Worm (Caenorhabditis elegans) whole organism, L1 larva: ENCODE measurements around the gene fbxa-139.

ENCODE experiments used
- ceh-88 ChIP-seq: fragments of 200-800 bp; sonication (Bioruptor generic); IDR thresholded peaks from 2 replicates; pipeline ENCODE4 v1.3.6; 2022; ENCODE audit warnings: missing genetic modification characterization, missing compliant biosample characterization
- efl-1 ChIP-seq, 4 experiments: fragments of 150-350 bp; optimal IDR thresholded peaks in 3 of 4; peaks in 1 of 4; 1 replicate in 1 of 4; 2 replicates in 3 of 4; lab custom pipeline; 2014; ENCODE audit warnings: missing biosample characterization in 2 of 4, missing genetic modification characterization in 2 of 4, missing genetic modification reagents in 2 of 4
- elt-2 ChIP-seq: sonication (generic microtip); optimal IDR thresholded peaks from 2 replicates; lab custom pipeline; 2016; ENCODE audit warnings: missing genetic modification characterization, mild to moderate bottlenecking, inconsistent platforms, missing compliant biosample characterization, missing genetic modification reagents
- fkh-4 ChIP-seq: sonication (generic microtip); optimal IDR thresholded peaks from 2 replicates; lab custom pipeline; 2016; ENCODE audit warnings: missing compliant biosample characterization, missing genetic modification characterization, borderline replicate concordance
- grh-1 ChIP-seq: fragments of 200-800 bp; sonication (Bioruptor generic); IDR thresholded peaks from 2 replicates; pipeline ENCODE4 v1.3.6; 2022; ENCODE audit warnings: missing genetic modification reagents, missing genetic modification characterization, missing compliant biosample characterization
- lin-35 ChIP-seq, 2 experiments: fragments of 150-350 bp; optimal IDR thresholded peaks; 2 replicates each; lab custom pipeline; 2014; ENCODE audit warnings: missing biosample characterization in 2 of 2, missing genetic modification characterization in 2 of 2, missing genetic modification reagents in 2 of 2
- lin-39 ChIP-seq: fragments of 150-350 bp; optimal IDR thresholded peaks from 2 replicates; lab custom pipeline; 2014; ENCODE audit warnings: missing biosample characterization, missing genetic modification reagents, missing genetic modification characterization
- mep-1 ChIP-seq: fragments of 150-350 bp; optimal IDR thresholded peaks from 2 replicates; lab custom pipeline; 2014; ENCODE audit warnings: missing biosample characterization, missing genetic modification characterization
- nhr-76 ChIP-seq: sonication (generic microtip); optimal IDR thresholded peaks from 2 replicates; lab custom pipeline; 2017; ENCODE audit warnings: missing biosample characterization, missing genetic modification characterization
- nhr-90 ChIP-seq: sonication (generic microtip); optimal IDR thresholded peaks from 2 replicates; lab custom pipeline; 2016; ENCODE audit warnings: mild to moderate bottlenecking, missing genetic modification characterization, missing compliant biosample characterization; ENCODE audit not compliant: poor library complexity
- snpc-4 ChIP-seq: fragments of 150-350 bp; optimal IDR thresholded peaks from 2 replicates; lab custom pipeline; 2014; ENCODE audit warnings: missing biosample characterization, missing genetic modification characterization

fbxa-139 gene

DNA sequence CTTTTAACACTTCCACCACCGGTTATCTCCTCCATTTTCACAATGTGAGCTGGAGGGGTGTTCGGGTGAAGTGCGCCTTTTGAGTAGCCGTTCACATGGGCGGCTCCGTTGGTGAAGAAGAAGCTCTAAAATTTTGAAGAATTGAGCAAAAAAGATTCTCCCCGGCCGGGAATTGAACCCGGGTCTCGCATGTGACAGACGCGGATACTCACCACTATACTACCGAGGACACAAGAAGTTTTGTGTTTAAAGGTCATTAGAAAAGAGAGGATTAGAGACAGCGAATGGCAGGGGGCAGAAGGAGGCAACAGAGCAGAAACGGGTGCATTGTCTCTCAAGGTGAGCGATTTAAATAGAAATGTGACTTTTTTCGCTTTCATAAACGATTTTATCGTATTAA, 42.8 kb downstream of the fbxa-139 start (continued):
- TF ChIP-seq lin-39: no peak
- TF ChIP-seq, all 84 proteins: peak for 30

DNA sequence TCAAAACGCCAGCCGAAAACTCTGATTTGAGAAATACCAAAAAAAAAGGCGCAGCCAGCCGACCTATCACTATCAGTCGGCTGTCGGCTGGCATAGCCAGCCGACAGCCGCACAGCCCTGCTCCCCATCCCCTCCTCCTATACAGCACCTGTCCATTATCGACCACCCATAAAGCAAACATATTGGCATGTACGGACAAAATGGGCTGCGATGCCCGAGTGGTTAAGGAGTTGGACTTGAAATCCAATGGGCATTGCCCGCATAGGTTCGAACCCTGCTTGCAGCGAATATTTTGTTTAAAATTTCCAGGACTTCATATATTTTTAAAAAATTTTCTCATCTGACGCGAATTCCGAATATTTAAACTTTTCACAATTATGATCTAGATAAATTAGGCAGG, 44.1 kb downstream of the fbxa-139 start:
- TF ChIP-seq snpc-4 (tag; lab: Kevin White, UChicago) (no peak), fkh-4 (tag; lab: Kevin White, UChicago) (no peak), ceh-88 (GFP tag; lab: Robert Waterston, UW) (no peak), grh-1 (no peak)

DNA sequence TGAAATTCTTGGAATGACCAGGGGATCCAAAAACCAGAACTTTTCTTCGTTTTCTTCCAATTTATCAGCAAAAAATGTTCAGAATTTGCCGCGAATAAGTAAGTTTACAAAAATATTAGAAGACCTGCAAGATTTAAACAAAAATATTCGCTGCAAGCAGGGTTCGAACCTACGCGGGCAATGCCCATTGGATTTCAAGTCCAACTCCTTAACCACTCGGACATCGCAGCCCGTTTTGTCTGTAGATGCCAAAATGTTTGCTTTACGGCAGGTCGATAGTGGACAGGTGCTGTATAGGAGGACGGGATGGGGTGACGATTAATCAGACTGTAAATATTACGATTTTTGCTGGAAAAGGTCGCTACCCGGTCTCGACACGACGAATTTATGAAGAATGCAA, 46.7 kb downstream of the fbxa-139 start:
- TF ChIP-seq mep-1 (no peak), lin-35 (GFP tag; optimal IDR thresholded peaks at IDR 0.05; lab: Kevin White, UChicago) (peak in 1 of 2 experiments; percentile 17), efl-1 (optimal IDR thresholded peaks at IDR 0.05; lab: Kevin White, UChicago) (no peak), efl-1 (GFP tag; optimal IDR thresholded peaks at IDR 0.05 in 1 of 2; lab: Kevin White, UChicago) (peak in 1 of 2 experiments; percentile 88), nhr-90 (tag; lab: Kevin White, UChicago) (peak; percentile 15), elt-2 (tag; lab: Kevin White, UChicago) (no peak)

DNA sequence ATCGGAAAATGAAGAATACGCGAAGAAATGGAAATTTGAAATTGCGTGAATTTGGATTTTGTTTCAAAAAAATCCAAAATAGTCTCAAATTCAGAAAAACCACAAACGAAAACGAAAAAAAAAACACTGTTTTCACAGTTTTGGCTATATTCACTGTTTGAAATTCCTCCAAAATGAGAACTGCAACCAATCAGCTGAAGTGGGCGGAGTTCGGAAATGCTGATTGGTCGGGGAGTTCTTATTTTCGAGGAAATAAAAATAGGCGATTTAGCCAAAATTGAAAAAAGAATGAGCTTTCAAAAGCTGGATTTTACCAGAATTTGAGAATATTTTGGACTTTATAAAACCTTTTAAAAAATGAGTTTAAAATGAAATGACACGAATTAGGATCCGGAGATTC, 49.6 kb downstream of the fbxa-139 start, which contains the start of gene glb-14:
Gene glb-14 (minus strand): TSS at position 97 of the 400 bp plus-strand sequence.
- no peak for TF ChIP-seq nhr-76
